Fruit fly (Drosophila melanogaster): ENCODE measurements around the gene DIP-eta.

The DIP-eta gene

DNA sequence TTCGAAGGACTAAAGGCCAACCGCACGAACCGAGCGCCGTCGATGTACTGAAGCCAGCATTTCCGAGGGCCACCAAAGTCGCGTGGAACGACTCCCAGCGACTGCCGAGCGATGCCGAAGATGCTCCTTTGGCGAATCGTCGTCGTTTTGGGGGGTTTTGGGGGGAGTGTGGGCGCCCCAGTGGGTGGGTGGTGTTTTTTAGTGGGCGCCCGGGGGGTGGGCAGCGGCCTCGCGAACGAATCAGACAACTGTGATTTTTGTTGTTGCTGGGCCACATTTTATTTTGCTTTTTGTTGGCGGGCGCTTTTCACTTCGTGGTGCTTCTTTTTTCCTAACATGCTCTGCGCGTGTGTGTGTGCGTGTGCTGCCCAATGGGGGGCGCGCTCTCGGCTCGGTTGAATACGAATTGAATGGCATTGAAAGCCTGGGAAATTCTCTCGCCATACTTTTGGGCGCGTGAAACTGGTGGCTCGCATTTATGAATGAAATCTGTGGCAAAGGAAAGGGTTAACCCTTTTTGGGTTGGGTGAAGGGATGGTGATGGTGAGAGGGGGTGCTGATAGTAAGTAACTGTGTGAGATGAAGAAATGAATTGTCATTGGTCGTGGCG is at the start of gene DIP-eta:
TSS of gene DIP-eta (minus strand) at position 51 of the 610 bp plus-strand sequence.
- TF ChIP-seq CG17806 (tag; optimal IDR thresholded peaks at IDR 0.05) (no peak), rn (GFP tag; IDR thresholded peaks at IDR 0.05) (peak; percentile 19; the same call in 1 of the 2 replicates), Snoo (tag; optimal IDR thresholded peaks at IDR 0.05) (no peak), CG10348 (GFP tag; IDR thresholded peaks at IDR 0.05) (no peak), CG34367 (tag; optimal IDR thresholded peaks at IDR 0.05) (peak; percentile 5), CG4496 (GFP tag; IDR thresholded peaks at IDR 0.05) (peak; percentile 71; the same call in 2 of the 3 replicates), CG15710 (tag; optimal IDR thresholded peaks at IDR 0.05) (peak; percentile 26), EcR (GFP tag; optimal IDR thresholded peaks at IDR 0.05) (no peak), CG8301 (tag; optimal IDR thresholded peaks at IDR 0.05) (peak; percentile 24), D1 (tag; optimal IDR thresholded peaks at IDR 0.05) (no peak), Ets98B (GFP tag; IDR thresholded peaks at IDR 0.05) (peak; percentile 52), CG8159 (tag; optimal IDR thresholded peaks at IDR 0.05) (peak; percentile 40), CG14655 (GFP tag; optimal IDR thresholded peaks at IDR 0.05) (peak; percentile 45), CG12605 (GFP tag; IDR thresholded peaks at IDR 0.05) (peak; percentile 70), Pif1A (GFP tag; optimal IDR thresholded peaks at IDR 0.05) (no peak), CG32121 (GFP tag; IDR thresholded peaks at IDR 0.05) (no peak; the same call in 1 of the 2 replicates), CG13204 (GFP tag; optimal IDR thresholded peaks at IDR 0.05) (peak; percentile 39), fd96Ca (GFP tag; IDR thresholded peaks at IDR 0.05) (no peak), gl (tag; optimal IDR thresholded peaks at IDR 0.05) (peak; percentile 64), Pif1B (GFP tag; optimal IDR thresholded peaks at IDR 0.05) (no peak), CG9948 (tag; optimal IDR thresholded peaks at IDR 0.05) (no peak)

DNA sequence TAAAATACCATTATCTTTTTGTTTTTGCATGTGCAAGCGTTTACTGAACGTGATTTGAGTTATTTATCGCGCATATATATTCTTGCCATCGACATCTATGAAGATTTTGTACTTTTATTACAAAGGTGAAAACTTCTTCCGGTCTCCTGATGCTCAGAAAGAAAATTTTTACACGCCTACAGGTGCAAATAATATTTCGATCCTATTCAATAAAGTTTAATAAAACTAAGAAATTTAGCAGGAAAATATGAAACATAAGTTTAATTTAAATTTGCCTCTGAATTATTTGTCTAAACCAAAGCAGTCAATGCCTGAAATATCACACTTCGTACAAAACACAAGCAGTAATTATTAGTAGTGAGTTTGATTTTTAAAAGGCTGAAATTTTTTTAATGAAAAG is 44.8 kb upstream of the DIP-eta start, which contains the start of gene Hsp60C:
TSS of gene Hsp60C (plus strand) at position 301 of the 400 bp plus-strand sequence.
- TF ChIP-seq fd96Ca (GFP tag; IDR thresholded peaks at IDR 0.05) (no peak), CG32121 (GFP tag; IDR thresholded peaks at IDR 0.05) (no peak), CG10348 (GFP tag; IDR thresholded peaks at IDR 0.05) (no peak), rn (GFP tag; IDR thresholded peaks at IDR 0.05) (no peak), CG12605 (GFP tag; IDR thresholded peaks at IDR 0.05) (no peak), EcR (GFP tag; optimal IDR thresholded peaks at IDR 0.05) (no peak), CG15710 (tag; optimal IDR thresholded peaks at IDR 0.05) (no peak), CG34367 (tag; optimal IDR thresholded peaks at IDR 0.05) (no peak), CG9948 (tag; optimal IDR thresholded peaks at IDR 0.05) (no peak), Snoo (tag; optimal IDR thresholded peaks at IDR 0.05) (no peak)

DNA sequence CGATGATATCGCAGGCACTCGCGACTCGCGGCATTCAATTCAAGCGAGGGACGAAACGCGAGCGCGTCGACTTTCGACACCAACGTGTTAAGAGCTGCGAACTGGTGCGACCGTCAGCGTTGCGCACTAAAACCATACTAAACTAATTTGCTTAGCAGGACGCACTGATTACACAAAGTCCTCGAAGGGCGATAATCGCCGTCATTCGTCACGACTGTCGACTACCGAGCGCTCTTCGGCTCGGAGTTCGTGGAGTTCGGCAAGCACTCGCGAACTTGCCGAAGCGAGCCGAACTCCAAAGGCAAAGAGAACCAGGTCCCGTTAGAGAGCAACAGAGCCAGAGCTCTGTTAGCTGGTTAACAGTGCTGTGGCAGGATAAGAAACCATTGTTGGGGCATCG is 40.7 kb upstream of the DIP-eta start, which contains the start of gene DIP-theta:
TSS of gene DIP-theta (minus strand) at position 146 of the 400 bp plus-strand sequence.
- TF ChIP-seq EcR (GFP tag; optimal IDR thresholded peaks at IDR 0.05) (no peak), Pif1A (GFP tag; optimal IDR thresholded peaks at IDR 0.05) (no peak), Snoo (tag; optimal IDR thresholded peaks at IDR 0.05) (no peak), D1 (tag; optimal IDR thresholded peaks at IDR 0.05) (no peak), CG34367 (tag; optimal IDR thresholded peaks at IDR 0.05) (no peak), CG32121 (GFP tag; IDR thresholded peaks at IDR 0.05) (no peak), Ets98B (GFP tag; IDR thresholded peaks at IDR 0.05) (no peak), CG4496 (GFP tag; IDR thresholded peaks at IDR 0.05) (no peak), CG14655 (GFP tag; optimal IDR thresholded peaks at IDR 0.05) (no peak), Pif1B (GFP tag; optimal IDR thresholded peaks at IDR 0.05) (no peak), gl (tag; optimal IDR thresholded peaks at IDR 0.05) (no peak), CG9948 (tag; optimal IDR thresholded peaks at IDR 0.05) (no peak), fd96Ca (GFP tag; IDR thresholded peaks at IDR 0.05) (no peak), CG15710 (tag; optimal IDR thresholded peaks at IDR 0.05) (no peak), CG8301 (tag; optimal IDR thresholded peaks at IDR 0.05) (no peak), CG13204 (GFP tag; optimal IDR thresholded peaks at IDR 0.05) (no peak)

DNA sequence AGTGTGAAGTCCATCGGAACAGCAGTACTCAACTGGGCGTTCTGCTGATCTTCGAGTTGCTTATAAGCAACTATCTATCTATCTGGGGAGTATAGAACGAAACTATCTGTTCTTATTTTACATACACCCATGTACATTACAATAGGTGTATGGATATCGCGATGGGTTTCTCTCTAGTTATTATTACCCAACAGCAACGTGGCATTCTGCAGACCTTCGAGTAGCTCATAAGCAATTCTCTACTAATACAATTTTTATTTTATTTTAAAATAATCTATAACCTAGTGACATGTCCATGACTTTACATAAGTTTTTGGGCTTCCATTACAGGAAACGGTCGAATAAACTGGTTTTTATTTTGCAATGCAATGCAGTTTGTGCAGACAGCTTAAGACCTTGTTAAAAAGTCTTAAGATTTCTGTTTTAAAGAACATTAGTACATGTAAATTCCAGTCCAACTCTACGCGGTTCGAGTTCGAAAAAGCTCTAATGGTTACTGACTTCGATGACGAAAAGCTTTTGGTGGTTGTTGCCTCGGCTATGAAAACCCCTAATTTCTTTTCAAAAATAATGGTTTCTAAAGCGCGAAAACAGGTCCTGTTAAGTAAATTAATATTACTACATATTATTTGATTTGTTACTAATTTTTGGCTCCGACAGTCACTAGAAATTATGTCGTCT is 6.1 kb upstream of the DIP-eta start, which contains the start of gene Cyp6a16:
TSS of gene Cyp6a16 (minus strand) at position 36 of the 681 bp plus-strand sequence.
- TF ChIP-seq CG8301 (tag; optimal IDR thresholded peaks at IDR 0.05) (peak; percentile 85), CG32121 (GFP tag; IDR thresholded peaks at IDR 0.05) (peak; percentile 86), CG14655 (GFP tag; optimal IDR thresholded peaks at IDR 0.05) (peak; percentile 88), CG17806 (tag; optimal IDR thresholded peaks at IDR 0.05) (peak; percentile 79), rn (GFP tag; IDR thresholded peaks at IDR 0.05) (peak; percentile 19; the same call in 1 of the 2 replicates), CG12605 (GFP tag; IDR thresholded peaks at IDR 0.05) (peak; percentile 79), Ets98B (GFP tag; IDR thresholded peaks at IDR 0.05) (peak; percentile 83), CG9948 (tag; optimal IDR thresholded peaks at IDR 0.05) (peak; percentile 64), D1 (tag; optimal IDR thresholded peaks at IDR 0.05) (peak; percentile 56), CG8159 (tag; optimal IDR thresholded peaks at IDR 0.05) (peak; percentile 75), Pif1B (GFP tag; optimal IDR thresholded peaks at IDR 0.05) (peak; percentile 72), Pif1A (GFP tag; optimal IDR thresholded peaks at IDR 0.05) (peak; percentile 77), fd96Ca (GFP tag; IDR thresholded peaks at IDR 0.05) (peak; percentile 86), Snoo (tag; optimal IDR thresholded peaks at IDR 0.05) (no peak), CG15710 (tag; optimal IDR thresholded peaks at IDR 0.05) (peak; percentile 67), EcR (GFP tag; optimal IDR thresholded peaks at IDR 0.05) (no peak), gl (tag; optimal IDR thresholded peaks at IDR 0.05) (peak; percentile 51), CG34367 (tag; optimal IDR thresholded peaks at IDR 0.05) (peak; percentile 46), CG10348 (GFP tag; IDR thresholded peaks at IDR 0.05) (no peak; the same call in 1 of the 2 replicates), CG4496 (GFP tag; IDR thresholded peaks at IDR 0.05) (peak; percentile 92), CG13204 (GFP tag; optimal IDR thresholded peaks at IDR 0.05) (no peak)

DNA sequence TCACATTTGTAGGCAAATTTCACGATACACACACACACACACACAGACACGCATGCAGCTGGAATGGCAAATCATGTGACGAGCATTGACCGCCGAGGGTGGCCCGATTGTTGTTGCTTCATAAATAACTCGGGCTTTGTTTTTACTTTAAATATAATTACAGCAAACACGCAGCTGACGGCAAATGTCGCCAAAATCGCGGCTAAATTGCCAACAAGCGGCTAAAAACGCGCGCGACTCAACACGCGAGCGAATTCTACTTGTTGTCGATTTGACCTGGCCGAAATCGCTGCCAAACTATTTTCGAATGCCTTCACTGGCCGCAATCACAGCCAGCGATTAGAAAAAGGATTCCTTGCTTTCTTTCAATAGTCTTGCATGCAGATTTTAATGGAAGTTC is 522 bp downstream of the DIP-eta start:
- TF ChIP-seq EcR (GFP tag; optimal IDR thresholded peaks at IDR 0.05) (no peak), CG8301 (tag; optimal IDR thresholded peaks at IDR 0.05) (no peak)

Measured in whole organism, pupa.